Worm (Caenorhabditis elegans): ENCODE measurements around the gene pqn-79.
"Not testable (repeated sequence)": the region's sequence is repeated elsewhere in the genome, so short reads cannot be mapped to it uniquely, and the experiment has no call there.

Gene pqn-79

ce11 chrIV:15606396-15606795 is 11.0 kb downstream of the pqn-79 start:
- TF ChIP-seq snpc-1.2 (GFP tag; IDR thresholded peaks at IDR 0.05) (peak; percentile 70; the same call in 1 of the 2 replicates), dmd-8 (GFP tag; IDR thresholded peaks at IDR 0.05) (no peak), ceh-82 (tag; optimal IDR thresholded peaks at IDR 0.05) (no peak)

- peak; percentile 95 for TF ChIP-seq snpc-1.2 (GFP tag; IDR thresholded peaks at IDR 0.05)
Observed at ce11 chrIV:15609859-15610426, 14.6 kb downstream of the pqn-79 start.

ce11 chrIV:15613141-15613540 is 17.8 kb downstream of the pqn-79 start:
- TF ChIP-seq pqm-1 (tag; optimal IDR thresholded peaks at IDR 0.05) (no peak), snpc-1.2 (GFP tag; IDR thresholded peaks at IDR 0.05) (peak; percentile 79)

ce11 chrIV:15616971-15617370 is 21.6 kb downstream of the pqn-79 start, which contains the start of gene Y105C5A.8:
TSS of gene Y105C5A.8 (minus strand) at chrIV:15617071.
- TF ChIP-seq snpc-1.2 (GFP tag; IDR thresholded peaks at IDR 0.05), result 0 out of 2 replicates have a peak, but pooled peaks have one; percentile 20
- TF ChIP-seq nhr-28 (tag; optimal IDR thresholded peaks at IDR 0.05), result no peak

ce11 chrIV:15617667-15618066 is 22.3 kb downstream of the pqn-79 start:
- peak; percentile 51 for TF ChIP-seq nhr-28 (tag; optimal IDR thresholded peaks at IDR 0.05)
- no peak for TF ChIP-seq ceh-28 (tag; optimal IDR thresholded peaks at IDR 0.05)

- TF ChIP-seq dpl-1 (GFP tag; optimal IDR thresholded peaks at IDR 0.05) (no peak), aly-2 (tag; optimal IDR thresholded peaks at IDR 0.05) (no peak), ceh-20 (GFP tag; IDR thresholded peaks at IDR 0.05) (no peak), daf-19 (GFP tag; conservative IDR thresholded peaks at IDR 0.05) (no peak), spr-3 (GFP tag; optimal IDR thresholded peaks at IDR 0.05) (no peak), skn-1 (tag; optimal IDR thresholded peaks at IDR 0.05) (no peak), snpc-1.2 (GFP tag; IDR thresholded peaks at IDR 0.05) (no peak), hmg-1.1 (GFP tag; IDR thresholded peaks at IDR 0.05) (no peak), F26F4.8 (GFP tag; conservative IDR thresholded peaks at IDR 0.05) (no peak), aha-1 (tag) (no peak), hif-1 (tag; optimal IDR thresholded peaks at IDR 0.05) (no peak), lir-3 (tag; optimal IDR thresholded peaks at IDR 0.05) (no peak), lin-1 (GFP tag; IDR thresholded peaks at IDR 0.05) (no peak), egl-27 (tag; optimal IDR thresholded peaks at IDR 0.05) (no peak), nhr-10 (tag; optimal IDR thresholded peaks at IDR 0.05) (no peak)
Observed at ce11 chrIV:15631217-15631616, 35.8 kb downstream of the pqn-79 start, which contains the start of gene Y105C5A.9. TSS of gene Y105C5A.9 (plus strand) at chrIV:15631517.

ce11 chrIV:15634240-15634789 is 38.9 kb downstream of the pqn-79 start, which contains the start of gene Y105C5A.1274:
TSS of gene Y105C5A.1274 (plus strand) at chrIV:15634739.
- TF ChIP-seq nhr-6 (tag; optimal IDR thresholded peaks at IDR 0.05); egl-43 (GFP tag; IDR thresholded peaks at IDR 0.05); snpc-1.2 (GFP tag; IDR thresholded peaks at IDR 0.05): not testable (repeated sequence)

ce11 chrIV:15635462-15635861 is 40.1 kb downstream of the pqn-79 start, which contains the start of gene Y105C5A.10:
TSS of gene Y105C5A.10 (plus strand) at chrIV:15635762.
- TF ChIP-seq ZK546.5 (tag; optimal IDR thresholded peaks at IDR 0.05); lin-29 (GFP tag; IDR thresholded peaks at IDR 0.05); zfp-3 (GFP tag; conservative IDR thresholded peaks at IDR 0.05): not testable (repeated sequence)

Measured in whole organism, L4 larva.